Worm (Caenorhabditis elegans) whole organism, young adult: ENCODE measurements around the gene rhgf-2.
"Not testable (repeated sequence)": the region's sequence is repeated elsewhere in the genome, so short reads cannot be mapped to it uniquely, and the experiment has no call there.

Experiments
- B0019.2 ChIP-seq: fragments of 200-800 bp; sonication (Bioruptor generic); conservative IDR thresholded peaks from 2 replicates; pipeline ENCODE4 v1.3.6; 2022; ENCODE audit warnings: missing genetic modification reagents, missing genetic modification characterization, missing compliant biosample characterization
- C06A6.2 ChIP-seq: fragments of 200-800 bp; sonication (Bioruptor generic); conservative IDR thresholded peaks from 2 replicates; pipeline ENCODE4 v1.3.6; 2022; ENCODE audit warnings: missing genetic modification characterization, missing compliant biosample characterization
- F39B2.1 ChIP-seq: fragments of 200-800 bp; sonication (Bioruptor generic); IDR thresholded peaks from 2 replicates; pipeline ENCODE4 v1.3.6; 2022; ENCODE audit warnings: missing genetic modification reagents, missing genetic modification characterization, missing compliant biosample characterization
- F49E8.2 ChIP-seq: sonication (generic microtip); optimal IDR thresholded peaks from 3 replicates; lab custom pipeline; 2017; ENCODE audit warnings: missing genetic modification characterization, mild to moderate bottlenecking, missing compliant biosample characterization, antibody characterized with exemption, moderate library complexity; ENCODE audit not compliant: insufficient read depth
- F57C9.4 ChIP-seq: sonication (generic microtip); optimal IDR thresholded peaks from 2 replicates; lab custom pipeline; 2017; ENCODE audit warnings: mild to moderate bottlenecking, missing genetic modification characterization, missing compliant biosample characterization
- K11D2.4 ChIP-seq: fragments of 200-800 bp; sonication (Bioruptor generic); IDR thresholded peaks from 2 replicates; pipeline ENCODE4 v1.3.6; 2022; ENCODE audit warnings: missing genetic modification reagents, missing genetic modification characterization, missing compliant biosample characterization
- T07F8.4 ChIP-seq: sonication (generic microtip); optimal IDR thresholded peaks from 2 replicates; lab custom pipeline; 2016; ENCODE audit warnings: mild to moderate bottlenecking, missing genetic modification characterization, moderate library complexity, missing compliant biosample characterization
- cebp-1 ChIP-seq, 2 experiments: fragments of 200-800 bp in 1 of 2; sonication (Bioruptor generic) in 1 of 2; sonication (generic microtip) in 1 of 2; IDR thresholded peaks in 1 of 2; optimal IDR thresholded peaks in 1 of 2; 2 replicates each; pipeline versions ENCODE4 v1.3.6 to Lab custom; 2017 to 2022; ENCODE audit warnings: missing compliant biosample characterization in 2 of 2, missing genetic modification characterization in 2 of 2, mild to moderate bottlenecking in 1 of 2, missing genetic modification reagents in 1 of 2, moderate library complexity in 1 of 2
- cebp-2 ChIP-seq: fragments of 200-800 bp; sonication (Bioruptor generic); IDR thresholded peaks from 2 replicates; pipeline ENCODE4 v1.3.6; 2022; ENCODE audit warnings: missing genetic modification characterization, missing compliant biosample characterization
- ceh-27 ChIP-seq: fragments of 200-800 bp; sonication (Bioruptor generic); optimal IDR thresholded peaks from 2 replicates; lab custom pipeline; 2018; ENCODE audit warnings: mild to moderate bottlenecking, missing genetic modification characterization, moderate library complexity, missing compliant biosample characterization
- egl-44 ChIP-seq: fragments of 200-800 bp; sonication (Bioruptor generic); IDR thresholded peaks from 2 replicates; pipeline ENCODE4 v1.3.6; 2022; ENCODE audit warnings: missing genetic modification reagents, missing genetic modification characterization, missing compliant biosample characterization
- fkh-3 ChIP-seq: sonication (generic microtip); optimal IDR thresholded peaks from 2 replicates; lab custom pipeline; 2016; ENCODE audit warnings: mild to moderate bottlenecking, missing genetic modification characterization, missing compliant biosample characterization
- gei-17 ChIP-seq: fragments of 200-800 bp; sonication (Bioruptor generic); optimal IDR thresholded peaks from 2 replicates; lab custom pipeline; 2018; ENCODE audit warnings: mild to moderate bottlenecking, missing genetic modification characterization, missing compliant biosample characterization
- lag-1 ChIP-seq: fragments of 200-800 bp; sonication (Bioruptor generic); IDR thresholded peaks from 2 replicates; pipeline ENCODE4 v1.3.6; 2022; ENCODE audit warnings: missing genetic modification reagents, missing genetic modification characterization, missing compliant biosample characterization
- let-526 ChIP-seq: fragments of 200-800 bp; sonication (Bioruptor generic); IDR thresholded peaks from 2 replicates; pipeline ENCODE4 v1.3.6; 2022; ENCODE audit warnings: missing genetic modification reagents, missing genetic modification characterization, missing compliant biosample characterization
- let-607 ChIP-seq, 2 experiments: fragments of 200-800 bp in 1 of 2; sonication (Bioruptor generic) in 1 of 2; sonication (generic microtip) in 1 of 2; optimal IDR thresholded peaks; 2 replicates each; lab custom pipeline; 2016 to 2018; ENCODE audit warnings: mild to moderate bottlenecking in 2 of 2, missing compliant biosample characterization in 2 of 2, missing genetic modification characterization in 2 of 2, moderate library complexity in 2 of 2, missing genotype in 1 of 2
- lir-1 ChIP-seq: fragments of 200-800 bp; sonication (Bioruptor generic); conservative IDR thresholded peaks from 2 replicates; pipeline ENCODE4 v1.3.6; 2022; ENCODE audit warnings: missing genetic modification reagents, missing genetic modification characterization, missing compliant biosample characterization
- lsl-1 ChIP-seq: fragments of 200-800 bp; sonication (Bioruptor generic); optimal IDR thresholded peaks from 2 replicates; lab custom pipeline; 2018; ENCODE audit warnings: mild to moderate bottlenecking, missing genetic modification characterization, moderate library complexity, missing compliant biosample characterization
- madf-10 ChIP-seq: sonication (generic microtip); optimal IDR thresholded peaks from 2 replicates; lab custom pipeline; 2016; ENCODE audit warnings: mild to moderate bottlenecking, missing genetic modification characterization, missing compliant biosample characterization
- mel-28 ChIP-seq: sonication (generic microtip); optimal IDR thresholded peaks from 2 replicates; lab custom pipeline; 2016; ENCODE audit warnings: borderline replicate concordance, mild to moderate bottlenecking, missing genetic modification characterization, missing compliant biosample characterization
- nhr-27 ChIP-seq: fragments of 200-800 bp; sonication (Bioruptor generic); optimal IDR thresholded peaks from 2 replicates; lab custom pipeline; 2018; ENCODE audit warnings: mild to moderate bottlenecking, missing genetic modification characterization, moderate library complexity, missing compliant biosample characterization
- pha-4 ChIP-seq: fragments of 150-350 bp; sonication (generic microtip); optimal IDR thresholded peaks from 2 replicates; lab custom pipeline; 2014; ENCODE audit warnings: missing biosample characterization, missing genetic modification reagents, missing genetic modification characterization
- sdz-38 ChIP-seq: sonication (generic microtip); optimal IDR thresholded peaks from 2 replicates; lab custom pipeline; 2016; ENCODE audit warnings: missing genotype, missing genetic modification characterization, missing compliant biosample characterization
- snpc-1.3 ChIP-seq: sonication (generic microtip); optimal IDR thresholded peaks from 2 replicates; lab custom pipeline; 2017; ENCODE audit warnings: missing genetic modification characterization, mild to moderate bottlenecking, missing compliant biosample characterization, antibody characterized with exemption, moderate library complexity, missing genotype, missing genetic modification reagents; ENCODE audit not compliant: insufficient read depth
- zfh-2 ChIP-seq: fragments of 200-800 bp; sonication (Bioruptor generic); conservative IDR thresholded peaks from 2 replicates; pipeline ENCODE4 v1.3.6; 2022; ENCODE audit warnings: missing genetic modification reagents, missing genetic modification characterization, missing compliant biosample characterization
- zim-3 ChIP-seq: sonication (generic microtip); optimal IDR thresholded peaks from 2 replicates; lab custom pipeline; 2017; ENCODE audit warnings: mild to moderate bottlenecking, missing genetic modification characterization, moderate library complexity, missing compliant biosample characterization
- ztf-25 ChIP-seq: fragments of 200-800 bp; sonication (Bioruptor generic); IDR thresholded peaks from 2 replicates; pipeline ENCODE4 v1.3.6; 2022; ENCODE audit warnings: missing genetic modification reagents, missing genetic modification characterization, missing compliant biosample characterization

The rhgf-2 gene

DNA sequence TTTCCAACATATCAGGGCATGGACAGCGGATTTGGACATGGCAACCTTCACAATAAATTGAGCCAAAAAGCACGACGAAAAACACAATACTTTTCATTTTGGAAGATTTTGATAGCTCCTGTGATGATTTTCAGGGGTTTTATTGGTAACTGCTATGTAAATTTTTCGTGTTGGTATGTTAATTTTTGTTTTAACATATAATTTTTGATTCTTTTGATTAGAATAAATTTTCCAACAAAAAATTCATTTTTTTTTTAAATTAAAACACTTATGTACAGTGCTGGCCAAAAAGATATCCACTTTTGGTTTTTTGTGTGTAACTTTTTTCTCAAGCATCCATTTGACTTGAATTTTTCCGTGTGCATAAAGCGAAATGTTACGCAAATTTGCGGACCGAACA, 67.8 kb downstream of the rhgf-2 start, which contains the start of gene R03H10.4:
Gene R03H10.4, minus strand, starts transcription at position 101 of the 400 bp plus-strand sequence.
- not testable (repeated sequence) for TF ChIP-seq cebp-2 (GFP tag; lab: Robert Waterston, UW); let-607 (tag; optimal IDR thresholded peaks at IDR 0.05; lab: Kevin White, UChicago); C06A6.2 (GFP tag; lab: Robert Waterston, UW)

ce11 chrII:4170508-4170907, 69.9 kb downstream of the rhgf-2 start, which contains the start of gene R03H10.5:
TSS of gene R03H10.5 (minus strand) at chrII:4170608.
- TF ChIP-seq fkh-3 (tag; lab: Kevin White, UChicago) (no peak), lir-1 (GFP tag; lab: Robert Waterston, UW) (no peak), F49E8.2 (tag; lab: Kevin White, UChicago) (no peak), sdz-38 (tag; lab: Kevin White, UChicago) (no peak), let-526 (no peak), madf-10 (no peak), gei-17 (no peak), lag-1 (GFP tag; lab: Robert Waterston, UW) (no peak)

DNA sequence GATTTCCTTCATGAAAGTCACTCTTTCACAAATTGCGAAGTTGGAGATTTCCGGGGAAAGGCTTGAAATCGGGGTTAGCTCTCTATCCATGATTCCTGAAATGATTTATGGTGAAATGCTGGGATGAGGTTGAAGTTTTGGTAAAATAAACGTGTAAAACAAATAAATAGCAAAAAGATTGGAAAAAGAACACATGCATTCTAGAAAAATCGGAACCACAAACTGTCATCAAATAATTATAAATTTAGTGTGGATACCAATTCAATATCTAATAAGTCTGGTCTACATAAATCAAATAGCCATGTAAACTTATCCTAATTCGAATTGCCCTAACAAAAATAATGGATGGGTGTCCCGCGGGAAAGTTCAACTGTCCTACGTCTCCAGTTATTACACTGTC, 72.8 kb downstream of the rhgf-2 start, which contains the start of gene R03H10.6:
Gene R03H10.6, minus strand, starts transcription at position 101 of the 400 bp plus-strand sequence.
- no peak for TF ChIP-seq zim-3 (tag; lab: Kevin White, UChicago)
- no peak for TF ChIP-seq lir-1 (GFP tag; lab: Robert Waterston, UW)
- TF ChIP-seq K11D2.4 (GFP tag; lab: Robert Waterston, UW) = no peak
- TF ChIP-seq zfh-2 (GFP tag; lab: Robert Waterston, UW) = no peak
- no peak for TF ChIP-seq ceh-27 (GFP tag; lab: Kevin White, UChicago)
- TF ChIP-seq nhr-27 (tag; lab: Kevin White, UChicago) = no peak
- no peak for TF ChIP-seq F39B2.1 (GFP tag; lab: Robert Waterston, UW)
- TF ChIP-seq mel-28 (tag; lab: Kevin White, UChicago) = no peak
- TF ChIP-seq pha-4 (tag; lab: Kevin White, UChicago) = no peak
- TF ChIP-seq snpc-1.3 (tag; lab: Kevin White, UChicago) = no peak
- TF ChIP-seq egl-44 = no peak
- no peak for TF ChIP-seq F57C9.4
- no peak for TF ChIP-seq lsl-1 (GFP tag; lab: Kevin White, UChicago)
- no peak for TF ChIP-seq ztf-25

DNA sequence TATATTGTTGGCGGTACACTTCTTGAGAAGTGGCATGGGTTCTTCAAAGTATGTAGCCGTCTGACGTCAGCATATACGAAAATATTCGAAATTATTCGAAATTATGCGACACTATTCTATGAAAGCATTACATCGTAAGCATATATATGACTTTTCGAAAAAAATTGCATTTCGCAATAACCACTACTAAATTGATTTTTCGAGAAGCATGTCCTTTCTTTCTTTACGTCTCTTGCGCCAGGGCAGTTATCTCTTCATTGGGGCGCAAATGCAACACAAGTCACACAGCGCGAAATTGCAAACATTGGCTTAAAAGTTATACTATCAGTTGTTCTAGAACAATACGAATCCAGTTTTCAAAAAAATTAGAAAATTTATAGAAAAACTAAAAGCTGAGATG, 73.3 kb downstream of the rhgf-2 start:
- no peak for TF ChIP-seq F57C9.4
- no peak for TF ChIP-seq B0019.2 (GFP tag; lab: Robert Waterston, UW)
- TF ChIP-seq snpc-1.3 (tag; lab: Kevin White, UChicago) = no peak
- no peak for TF ChIP-seq T07F8.4 (tag; lab: Kevin White, UChicago)
- TF ChIP-seq cebp-1 (GFP tag; IDR thresholded peaks at IDR 0.05; lab: Robert Waterston, UW) = peak; percentile 52; the same call in 1 of the 2 replicates
- peak; percentile 86 for TF ChIP-seq cebp-1 (tag; optimal IDR thresholded peaks at IDR 0.05; lab: Kevin White, UChicago)
